Fruit fly (Drosophila melanogaster): Measurements from ENCODE around the gene Ret.

Ret gene

DNA sequence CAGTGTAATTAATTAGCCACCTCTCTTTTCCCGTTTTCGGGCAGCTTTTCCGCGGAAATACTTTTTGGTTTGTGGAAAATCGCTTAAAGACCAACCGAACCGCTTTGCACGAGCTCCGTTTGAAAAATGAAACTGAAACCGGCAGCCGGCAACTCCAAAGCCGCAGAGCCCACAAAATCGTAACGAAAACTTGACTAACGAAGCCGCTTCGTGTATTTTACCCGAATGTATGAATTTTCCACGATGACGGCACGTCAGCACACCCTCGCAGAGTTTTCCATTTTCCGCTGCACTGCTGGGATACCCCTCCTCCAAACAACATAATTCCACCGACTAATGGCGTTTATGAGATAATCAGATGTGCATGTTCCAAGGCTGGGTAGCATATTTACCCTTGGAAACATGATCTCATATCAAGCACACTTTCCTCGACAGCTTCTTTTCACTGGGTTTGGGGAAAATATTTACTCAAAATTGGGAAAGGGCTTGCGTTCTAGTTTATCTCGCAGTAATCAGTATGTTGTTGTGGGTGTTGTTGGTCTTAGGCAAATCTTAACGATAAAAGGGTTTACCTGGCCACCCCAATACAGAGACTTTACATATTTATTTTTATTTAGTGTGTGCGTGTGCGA, at the start of gene Ret:
Gene Ret (minus strand): TSS at position 130 of the 632 bp plus-strand sequence.
- TF ChIP-seq CG8478 (optimal IDR thresholded peaks at IDR 0.05) (no peak), CTCF (optimal IDR thresholded peaks at IDR 0.05) (no peak)

DNA sequence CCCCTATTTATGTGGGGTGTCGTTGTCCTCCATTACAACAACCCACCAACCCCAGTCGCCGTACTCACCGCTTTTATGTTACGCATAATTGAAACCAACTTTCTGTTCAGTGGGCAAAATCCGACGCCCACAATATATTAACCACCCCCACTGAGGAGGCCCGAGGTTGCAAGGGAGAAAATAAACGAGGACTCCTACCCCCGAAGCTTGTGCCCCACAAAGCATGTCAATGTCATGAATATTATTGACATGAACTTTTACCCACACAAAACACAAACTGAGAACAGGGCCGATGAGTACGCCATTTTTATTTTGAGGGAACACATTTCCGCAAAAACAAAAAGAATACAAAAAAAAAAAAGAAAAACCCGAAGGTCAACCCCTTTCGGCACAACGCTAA, 49.4 kb upstream of the Ret start:
- TF ChIP-seq CG8478 (optimal IDR thresholded peaks at IDR 0.05) (no peak), CTCF (optimal IDR thresholded peaks at IDR 0.05) (no peak)

DNA sequence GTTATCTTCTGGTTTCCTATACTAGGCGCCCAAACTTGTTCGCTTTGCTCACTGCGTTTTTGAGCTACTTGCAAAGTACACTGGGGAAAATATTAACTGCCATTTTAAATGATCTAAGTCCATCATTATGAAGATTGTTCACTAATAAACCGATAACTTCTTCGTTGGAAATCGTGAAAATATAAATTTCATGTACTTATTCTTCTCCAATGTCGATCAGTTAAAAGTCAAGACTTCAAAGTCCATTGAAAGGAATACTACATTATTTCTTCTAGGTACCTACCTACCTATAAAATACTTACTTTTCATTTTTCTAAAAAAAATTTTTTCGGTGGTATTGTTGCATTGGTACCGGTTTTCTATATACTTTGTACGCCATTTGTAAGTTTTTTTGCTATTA, 48.1 kb upstream of the Ret start:
- TF ChIP-seq CTCF (optimal IDR thresholded peaks at IDR 0.05): no peak
- no peak for TF ChIP-seq CG8478 (optimal IDR thresholded peaks at IDR 0.05)

DNA sequence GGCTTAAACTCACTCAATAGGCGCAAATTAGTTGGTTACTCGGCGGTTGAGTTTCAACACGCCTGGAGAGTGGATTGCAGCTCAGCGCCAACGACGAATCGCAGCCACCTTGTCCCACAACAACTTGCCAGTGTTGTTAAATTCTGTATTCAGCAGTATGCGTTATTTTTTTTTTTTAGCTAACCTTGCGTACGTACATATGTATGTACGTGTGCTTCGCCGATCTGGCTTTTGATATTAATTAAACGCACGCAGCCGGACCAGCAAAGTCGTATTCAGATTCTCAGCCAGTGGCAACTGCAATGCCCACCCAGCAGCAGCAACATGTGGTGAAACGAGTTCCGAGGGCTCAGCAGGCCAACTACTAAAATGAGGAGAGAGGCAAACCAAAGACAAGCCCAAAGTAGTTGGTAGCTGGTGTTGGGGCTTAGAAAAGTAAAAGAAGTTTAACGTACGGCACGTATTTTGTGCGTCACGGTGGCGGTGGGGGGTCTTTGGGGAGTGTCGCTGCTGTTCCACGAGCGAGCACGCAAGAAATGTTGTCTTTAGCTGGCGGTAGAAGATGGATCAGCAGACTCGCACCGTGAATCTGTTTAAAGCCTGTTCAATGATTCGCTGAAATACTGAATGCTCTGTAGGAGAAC, 46.7 kb upstream of the Ret start:
- TF ChIP-seq CG8478 (optimal IDR thresholded peaks at IDR 0.05) (no peak), CTCF (optimal IDR thresholded peaks at IDR 0.05) (no peak)

DNA sequence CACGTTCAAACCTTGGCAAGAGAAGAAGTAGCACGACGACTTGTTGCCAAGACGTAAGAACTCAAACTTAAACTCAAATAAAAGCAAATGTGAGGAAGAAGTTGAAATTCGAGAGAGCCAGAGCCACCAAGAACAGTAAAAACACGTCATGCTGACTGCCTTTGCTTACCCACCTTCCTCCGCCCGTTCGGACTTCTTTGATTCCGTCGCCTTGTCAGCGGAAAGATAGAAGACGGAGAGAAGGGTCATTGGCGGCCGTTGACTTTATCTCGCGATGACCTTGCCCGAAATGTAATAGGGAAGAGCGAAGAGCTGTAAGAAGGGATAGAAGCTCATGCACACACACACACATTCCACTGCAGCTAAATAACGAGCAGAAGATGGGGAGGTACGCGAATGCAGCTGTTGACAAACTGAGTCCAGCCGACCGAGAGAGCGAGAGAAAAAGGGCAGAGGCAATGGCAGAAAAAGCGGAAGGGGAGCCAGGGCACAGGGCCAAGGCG, 45.5 kb upstream of the Ret start:
- no peak for TF ChIP-seq CTCF (optimal IDR thresholded peaks at IDR 0.05)
- TF ChIP-seq CG8478 (optimal IDR thresholded peaks at IDR 0.05): no peak

DNA sequence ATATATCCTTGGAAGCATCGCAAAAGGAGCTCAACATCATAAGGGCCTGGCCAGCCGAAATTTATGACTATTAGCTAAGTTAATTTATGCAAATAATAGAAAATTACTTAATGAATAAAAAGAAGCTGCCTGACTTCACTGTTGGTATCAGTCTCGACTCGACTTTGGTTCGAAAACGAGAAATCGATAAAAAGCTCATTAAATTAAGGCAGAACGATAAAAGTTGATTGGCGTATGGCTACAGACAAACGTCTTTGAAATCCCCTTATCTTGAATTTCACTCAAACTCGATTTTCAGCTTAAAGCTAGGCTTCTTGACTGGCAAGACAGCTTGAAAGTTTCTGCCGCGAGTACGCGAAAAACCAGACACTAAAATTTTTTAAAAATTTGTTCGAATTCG, 43.8 kb upstream of the Ret start:
- TF ChIP-seq CG8478 (optimal IDR thresholded peaks at IDR 0.05): no peak
- TF ChIP-seq CTCF (optimal IDR thresholded peaks at IDR 0.05): no peak

DNA sequence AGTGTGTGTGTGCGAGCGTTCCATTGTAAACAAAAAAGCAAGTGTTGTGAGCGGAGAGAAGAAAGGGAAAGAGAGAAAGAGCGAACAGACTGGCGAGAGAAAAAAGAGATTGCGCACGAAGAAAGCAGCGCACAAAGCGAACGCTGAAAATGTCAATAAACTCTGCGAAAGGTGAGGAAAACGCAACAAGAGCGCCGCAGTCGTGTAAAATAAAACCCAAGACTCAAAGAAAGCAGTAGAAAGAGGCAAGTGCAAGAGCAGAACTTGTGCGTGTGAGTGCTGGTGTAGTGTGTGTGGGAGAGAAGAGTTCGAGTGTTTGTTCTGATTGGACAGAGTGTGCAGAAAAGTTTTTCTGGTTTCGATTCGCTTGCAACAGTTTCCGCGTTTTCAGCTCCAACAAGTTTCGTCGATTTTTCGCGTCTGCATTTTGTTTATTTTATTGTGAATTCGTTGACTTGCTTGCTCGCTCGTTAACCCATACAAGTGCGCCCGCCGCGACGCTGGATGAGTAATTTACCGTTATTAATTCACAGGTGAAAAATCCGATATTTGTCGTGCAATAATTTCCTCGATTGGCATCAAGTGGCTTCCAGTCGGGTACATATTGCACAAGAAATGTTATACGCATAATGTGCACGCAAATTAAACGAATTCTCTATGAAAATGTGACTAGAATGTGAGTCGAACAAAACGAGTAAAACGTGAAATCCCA, 39.3 kb upstream of the Ret start:
- peak; percentile 85 to 96 for TF ChIP-seq CTCF (optimal IDR thresholded peaks at IDR 0.05)
- TF ChIP-seq CG8478 (optimal IDR thresholded peaks at IDR 0.05): no peak

DNA sequence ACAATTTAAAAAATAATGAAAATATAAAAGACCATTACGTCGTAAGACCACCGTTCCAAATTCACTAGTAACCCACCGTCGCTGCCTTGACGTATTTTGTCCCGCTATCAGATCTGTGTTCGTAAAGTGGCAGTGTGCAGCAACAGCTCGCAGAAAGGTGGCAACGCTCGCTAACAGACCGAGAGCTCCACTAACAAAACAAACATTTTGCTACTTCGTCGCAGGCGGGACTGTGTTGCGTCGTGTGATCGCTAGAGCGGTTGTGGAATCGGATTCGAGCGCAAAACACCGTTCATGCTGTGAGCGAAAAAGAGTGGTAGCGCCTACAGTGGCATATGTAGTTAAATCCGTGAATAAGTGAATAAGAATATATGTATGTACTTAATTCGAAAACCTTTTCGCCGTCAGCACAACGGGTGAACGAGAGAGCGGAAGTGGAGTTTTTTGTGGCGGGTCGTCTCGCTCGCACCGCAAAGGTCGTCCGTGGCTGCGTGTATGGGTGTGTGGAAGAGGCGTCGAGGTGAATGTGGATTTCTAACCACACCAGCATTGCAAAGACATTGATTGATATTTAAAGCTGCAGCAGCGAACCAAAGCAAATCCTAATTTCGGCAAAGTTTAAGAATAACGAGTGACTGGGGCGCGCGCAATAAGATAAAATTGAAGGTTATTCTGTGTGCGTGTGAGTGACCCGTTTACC, 38.6 kb upstream of the Ret start, which contains the start of gene Hr39:
Gene Hr39 (plus strand): TSS at position 203 of the 700 bp plus-strand sequence.
- TF ChIP-seq CTCF (optimal IDR thresholded peaks at IDR 0.05) (peak; percentile 69 to 72), CG8478 (optimal IDR thresholded peaks at IDR 0.05) (no peak)

DNA sequence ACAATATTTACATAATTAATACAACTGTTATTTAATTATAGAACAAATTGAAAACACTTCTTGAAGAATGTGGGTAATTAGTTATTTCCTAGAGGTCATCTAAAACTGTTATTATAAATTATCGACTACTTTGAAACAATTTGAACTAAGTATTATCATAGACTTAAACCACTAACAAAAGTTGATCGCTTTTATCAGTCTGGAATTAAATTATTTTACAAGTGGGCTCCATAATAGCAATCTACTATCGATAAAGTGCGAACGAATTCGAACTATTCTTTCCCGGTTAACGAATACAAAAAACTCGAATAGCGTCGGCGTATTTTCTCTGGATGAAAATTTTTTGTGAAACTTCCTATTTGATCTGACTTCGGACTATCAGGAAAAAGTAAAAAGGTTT, 38.1 kb upstream of the Ret start, which contains the start of gene CG31626:
Gene CG31626 (minus strand): TSS at position 101 of the 400 bp plus-strand sequence.
- no peak for TF ChIP-seq CTCF (optimal IDR thresholded peaks at IDR 0.05)
- TF ChIP-seq CG8478 (optimal IDR thresholded peaks at IDR 0.05): no peak

DNA sequence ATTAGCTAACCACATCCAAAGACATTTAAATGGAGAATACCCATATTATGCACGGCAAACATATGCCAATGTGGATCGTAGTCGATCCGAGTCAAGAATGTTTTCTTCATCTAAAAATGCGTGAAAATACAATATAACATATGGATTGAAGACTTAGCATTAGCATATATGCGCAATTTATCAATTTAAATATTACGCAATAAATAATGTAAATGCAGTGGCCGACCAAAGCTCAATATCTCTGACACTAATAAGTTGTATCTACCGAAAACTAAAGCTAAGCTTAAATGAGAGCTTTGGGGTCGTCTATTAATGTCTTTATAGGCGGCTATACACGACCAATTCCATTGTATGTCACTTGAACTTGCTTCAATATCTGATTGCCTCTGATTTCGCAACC, 36.9 kb upstream of the Ret start:
- TF ChIP-seq CTCF (optimal IDR thresholded peaks at IDR 0.05) (no peak), CG8478 (optimal IDR thresholded peaks at IDR 0.05) (no peak)

DNA sequence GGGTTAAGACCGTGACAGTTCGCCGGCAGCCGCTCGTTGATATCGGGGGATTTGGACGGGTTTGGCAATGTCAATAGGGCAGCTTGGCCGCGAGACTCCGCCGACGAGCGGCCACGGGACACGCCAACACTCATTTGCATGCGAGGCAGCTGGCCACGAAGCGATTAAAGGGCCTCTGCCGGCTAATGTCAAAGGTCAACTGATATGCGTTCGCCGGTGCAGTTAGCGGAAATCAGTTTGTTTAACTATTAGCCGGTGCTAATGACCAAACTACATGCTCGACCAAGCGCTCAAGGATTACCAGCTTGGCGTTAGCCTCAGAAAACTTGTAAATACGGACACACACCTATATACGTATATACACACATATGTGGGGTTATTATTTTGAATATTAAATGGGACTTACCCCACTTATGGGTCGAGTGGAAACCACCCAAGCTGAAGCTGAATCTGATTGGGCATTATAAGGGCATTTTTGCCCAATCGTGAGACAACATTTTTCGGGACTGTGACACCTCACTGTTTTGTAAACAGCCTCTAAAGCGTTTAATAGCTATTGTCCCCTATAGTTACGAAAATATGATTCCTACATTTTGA, 35.9 kb upstream of the Ret start:
- TF ChIP-seq CTCF (optimal IDR thresholded peaks at IDR 0.05) (no peak), CG8478 (optimal IDR thresholded peaks at IDR 0.05) (no peak)

DNA sequence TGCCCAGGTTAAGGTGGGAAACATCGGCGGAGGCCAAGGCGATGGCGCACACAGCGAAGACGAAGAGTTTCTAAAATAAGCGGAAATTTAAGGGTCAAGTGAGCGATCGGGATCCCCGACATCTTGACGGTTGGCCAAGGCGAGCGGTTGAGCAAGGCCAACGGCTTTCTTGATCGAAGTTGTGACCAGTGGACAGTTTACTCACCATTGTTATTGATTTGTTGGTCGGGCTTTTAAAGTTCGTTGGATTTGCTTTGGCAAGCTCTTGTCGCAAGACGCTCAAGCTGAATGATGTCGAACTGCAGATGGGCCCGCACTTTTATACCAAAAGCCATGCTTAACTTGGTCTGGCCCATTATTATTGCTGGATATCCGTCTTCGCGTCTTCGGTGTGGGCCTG, 34.9 kb upstream of the Ret start:
- TF ChIP-seq CG8478 (optimal IDR thresholded peaks at IDR 0.05): no peak
- no peak for TF ChIP-seq CTCF (optimal IDR thresholded peaks at IDR 0.05)

DNA sequence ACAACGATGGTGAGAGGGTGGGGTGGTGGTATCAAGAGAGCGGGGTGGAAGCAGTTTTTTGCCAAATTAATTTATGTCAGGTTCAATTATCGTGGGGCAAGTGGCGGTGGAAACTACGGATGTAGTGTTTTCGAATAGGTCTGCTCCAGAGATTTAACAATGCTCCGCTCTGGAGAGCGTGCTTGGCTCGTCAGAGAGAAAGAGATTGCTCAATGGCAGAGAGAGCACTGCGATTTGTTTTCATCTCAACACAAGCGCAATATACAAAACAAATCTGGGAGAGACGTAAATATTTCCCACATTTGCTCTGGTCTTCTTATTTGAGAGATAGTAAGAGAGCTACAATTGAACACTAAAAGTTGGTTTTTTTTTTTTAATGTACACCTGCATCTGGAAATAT, 23.2 kb upstream of the Ret start:
- TF ChIP-seq CTCF (optimal IDR thresholded peaks at IDR 0.05) (no peak), CG8478 (optimal IDR thresholded peaks at IDR 0.05) (no peak)

DNA sequence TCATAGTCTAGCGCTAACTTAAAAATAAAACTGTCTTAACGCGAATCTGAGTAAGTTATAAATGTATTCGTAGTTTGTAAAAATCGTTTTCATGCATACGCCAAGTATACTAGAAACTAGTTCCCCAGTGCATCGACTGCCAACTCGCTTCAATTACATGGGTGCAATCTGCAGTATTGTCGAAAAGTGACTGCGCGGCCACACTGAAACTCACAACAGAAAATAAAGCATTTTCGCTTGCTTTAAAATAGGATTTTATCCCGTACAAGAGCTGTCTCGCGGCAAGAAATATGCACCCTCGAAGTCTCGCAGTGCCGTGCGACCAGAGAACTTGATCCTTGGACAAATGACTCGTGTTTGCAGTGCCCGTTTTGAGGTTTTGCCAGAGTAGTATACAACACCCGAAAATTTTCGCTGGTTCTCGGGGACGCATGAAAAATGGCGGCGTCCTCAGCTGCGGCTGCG, 22.6 kb upstream of the Ret start, which contains the start of gene CG8677:
Gene CG8677 (plus strand): TSS at position 199 of the 465 bp plus-strand sequence.
- TF ChIP-seq CG8478 (optimal IDR thresholded peaks at IDR 0.05) (no peak), CTCF (optimal IDR thresholded peaks at IDR 0.05) (peak; percentile 19 to 44)

Data from S2 (cell line).